Worm (Caenorhabditis elegans): ENCODE data around the gene mig-17.

mig-17 gene

ce11 chrV:11446297-11446696, at the start of gene mig-17:
TSS of gene mig-17 (plus strand) at chrV:11446685.
- TF ChIP-seq unc-62 (GFP tag; optimal IDR thresholded peaks at IDR 0.05), result no peak

- no peak for TF ChIP-seq unc-62 (GFP tag; optimal IDR thresholded peaks at IDR 0.05)
Measured at ce11 chrV:11398616-11399015, 47.9 kb upstream of the mig-17 start, which contains the start of gene nas-17. TSS of gene nas-17 (plus strand) at chrV:11398916.

ce11 chrV:11402610-11403009, 43.9 kb upstream of the mig-17 start, which contains the start of gene nas-19:
TSS of gene nas-19 (minus strand) at chrV:11402710.
- no peak for TF ChIP-seq unc-62 (GFP tag; optimal IDR thresholded peaks at IDR 0.05)

- TF ChIP-seq unc-62 (GFP tag; optimal IDR thresholded peaks at IDR 0.05), result no peak
Measured at ce11 chrV:11403059-11403458, 43.4 kb upstream of the mig-17 start.

- no peak for TF ChIP-seq unc-62 (GFP tag; optimal IDR thresholded peaks at IDR 0.05)
Measured at ce11 chrV:11403702-11404101, 42.8 kb upstream of the mig-17 start.

- TF ChIP-seq unc-62 (GFP tag; optimal IDR thresholded peaks at IDR 0.05), result no peak
Measured at ce11 chrV:11407251-11407650, 39.2 kb upstream of the mig-17 start, which contains the start of gene K03B8.6. TSS of gene K03B8.6 (plus strand) at chrV:11407584.

ce11 chrV:11410902-11411561, 35.5 kb upstream of the mig-17 start, which contains the start of the genes K03B8.8 and grl-3:
TSS of gene K03B8.8 (minus strand) at chrV:11411002.
TSS of gene grl-3 (plus strand) at chrV:11411511.
- TF ChIP-seq unc-62 (GFP tag; optimal IDR thresholded peaks at IDR 0.05), result no peak

- no peak for TF ChIP-seq unc-62 (GFP tag; optimal IDR thresholded peaks at IDR 0.05)
Measured at ce11 chrV:11412125-11412524, 34.4 kb upstream of the mig-17 start.

ce11 chrV:11415059-11415458, 31.4 kb upstream of the mig-17 start, which contains the start of gene deg-3:
TSS of gene deg-3 (minus strand) at chrV:11415159.
- no peak for TF ChIP-seq unc-62 (GFP tag; optimal IDR thresholded peaks at IDR 0.05)

- TF ChIP-seq unc-62 (GFP tag; optimal IDR thresholded peaks at IDR 0.05), result no peak
Measured at ce11 chrV:11421605-11422004, 24.9 kb upstream of the mig-17 start, which contains the start of gene des-2. TSS of gene des-2 (minus strand) at chrV:11421705.

- no peak for TF ChIP-seq unc-62 (GFP tag; optimal IDR thresholded peaks at IDR 0.05)
Measured at ce11 chrV:11424565-11424964, 21.9 kb upstream of the mig-17 start, which contains the start of gene T26H10.2. TSS of gene T26H10.2 (minus strand) at chrV:11424665.

ce11 chrV:11428728-11429127, 17.8 kb upstream of the mig-17 start:
- no peak for TF ChIP-seq unc-62 (GFP tag; optimal IDR thresholded peaks at IDR 0.05)

ce11 chrV:11430823-11431222, 15.7 kb upstream of the mig-17 start:
- TF ChIP-seq unc-62 (GFP tag; optimal IDR thresholded peaks at IDR 0.05), result no peak

ce11 chrV:11435242-11435641, 11.2 kb upstream of the mig-17 start:
- TF ChIP-seq unc-62 (GFP tag; optimal IDR thresholded peaks at IDR 0.05), result no peak

- TF ChIP-seq unc-62 (GFP tag; optimal IDR thresholded peaks at IDR 0.05), result no peak
Measured at ce11 chrV:11436407-11436806, 10.1 kb upstream of the mig-17 start.

- no peak for TF ChIP-seq unc-62 (GFP tag; optimal IDR thresholded peaks at IDR 0.05)
Measured at ce11 chrV:11438464-11438863, 8.0 kb upstream of the mig-17 start, which contains the start of gene dmsr-1. TSS of gene dmsr-1 (plus strand) at chrV:11438764.

- no peak for TF ChIP-seq unc-62 (GFP tag; optimal IDR thresholded peaks at IDR 0.05)
Measured at ce11 chrV:11439202-11439601, 7.3 kb upstream of the mig-17 start.
